Fruit fly (Drosophila melanogaster): Measurements from ENCODE around the gene Proc.

Gene Proc

dm6 chr2L:7838024-7838423 lies 33.2 kb downstream of the Proc start:
- TF ChIP-seq tll (GFP tag; optimal IDR thresholded peaks at IDR 0.05) (no peak), CG7556 (GFP tag; optimal IDR thresholded peaks at IDR 0.05) (peak; percentile 57), Sin3A (optimal IDR thresholded peaks at IDR 0.05) (no peak), CG9797 (GFP tag; optimal IDR thresholded peaks at IDR 0.05) (no peak), CG4282 (GFP tag; optimal IDR thresholded peaks at IDR 0.05) (no peak), pho (GFP tag; optimal IDR thresholded peaks at IDR 0.05) (no peak), CG18619 (GFP tag; optimal IDR thresholded peaks at IDR 0.05) (no peak), row (GFP tag; IDR thresholded peaks at IDR 0.05) (peak; percentile 41; the same call in 1 of the 3 replicates), sima (GFP tag; optimal IDR thresholded peaks at IDR 0.05) (no peak), Pdp1 (GFP tag; optimal IDR thresholded peaks at IDR 0.05) (no peak), CG15073 (GFP tag; optimal IDR thresholded peaks at IDR 0.05) (no peak), Dip2 (GFP tag; IDR thresholded peaks at IDR 0.05) (no peak), ken (GFP tag; IDR thresholded peaks at IDR 0.05) (no peak), sisA (GFP tag; IDR thresholded peaks at IDR 0.05) (0 out of 2 replicates have a peak, but pooled peaks have one; percentile 25), cwo (GFP tag; optimal IDR thresholded peaks at IDR 0.05) (peak; percentile 30), BtbVII (GFP tag; optimal IDR thresholded peaks at IDR 0.05) (no peak), CG17385 (GFP tag; optimal IDR thresholded peaks at IDR 0.05) (peak; percentile 9), CrebB (tag; optimal IDR thresholded peaks at IDR 0.05) (no peak), CG4424 (GFP tag; optimal IDR thresholded peaks at IDR 0.05) (no peak), peb (GFP tag; IDR thresholded peaks at IDR 0.05) (no peak), CG13424 (tag; optimal IDR thresholded peaks at IDR 0.05) (peak; percentile 22), crp (GFP tag; optimal IDR thresholded peaks at IDR 0.05) (no peak), CG14441 (GFP tag; IDR thresholded peaks at IDR 0.05) (no peak), Nf-YB (GFP tag; optimal IDR thresholded peaks at IDR 0.05) (no peak), tup (GFP tag; optimal IDR thresholded peaks at IDR 0.05) (no peak), Hmr (GFP tag; optimal IDR thresholded peaks at IDR 0.05) (peak; percentile 33), Neu2 (GFP tag; optimal IDR thresholded peaks at IDR 0.05; ENCODE audit: borderline replicate concordance) (no peak), Ssrp (tag; optimal IDR thresholded peaks at IDR 0.05) (no peak), CG15479 (GFP tag; optimal IDR thresholded peaks at IDR 0.05) (no peak), zfh1 (GFP tag; IDR thresholded peaks at IDR 0.05) (no peak), chn (GFP tag; optimal IDR thresholded peaks at IDR 0.05) (no peak), CG8089 (GFP tag; optimal IDR thresholded peaks at IDR 0.05) (no peak), org-1 (GFP tag; optimal IDR thresholded peaks at IDR 0.05) (peak; percentile 10), prd (optimal IDR thresholded peaks at IDR 0.05) (no peak), prd (GFP tag; IDR thresholded peaks at IDR 0.05) (no peak), CG15269 (tag; optimal IDR thresholded peaks at IDR 0.05) (peak; percentile 18), Ets65A (GFP tag) (peak; percentile 55), CG9932 (GFP tag; IDR thresholded peaks at IDR 0.05) (0 out of 2 replicates have a peak, but pooled peaks have one; percentile 15), rib (GFP tag; IDR thresholded peaks at IDR 0.05) (no peak), p53 (GFP tag; optimal IDR thresholded peaks at IDR 0.05) (no peak), dysf (GFP tag; IDR thresholded peaks at IDR 0.05) (peak; percentile 34; the same call in 1 of the 3 replicates), CG34376 (GFP tag; optimal IDR thresholded peaks at IDR 0.05) (no peak), sens-2 (GFP tag; IDR thresholded peaks at IDR 0.05) (no peak), dmrt99B (tag; optimal IDR thresholded peaks at IDR 0.05) (peak; percentile 40), phol (tag; optimal IDR thresholded peaks at IDR 0.05) (no peak), lmd (GFP tag; IDR thresholded peaks at IDR 0.05) (peak; percentile 34; the same call in 1 of the 2 replicates), CG12155 (GFP tag; optimal IDR thresholded peaks at IDR 0.05) (no peak), CG10209 (GFP tag; optimal IDR thresholded peaks at IDR 0.05) (peak; percentile 29), D19A (tag; optimal IDR thresholded peaks at IDR 0.05) (no peak), lov (optimal IDR thresholded peaks at IDR 0.05) (no peak), lov (GFP tag; IDR thresholded peaks at IDR 0.05) (no peak), Aef1 (GFP tag; IDR thresholded peaks at IDR 0.05) (no peak)

All from whole organism, embryonic.